Worm (Caenorhabditis elegans) whole organism, L4 larva: ENCODE results near the gene eif-3.G.
A peak's percentile ranks its signal among the peaks of the same experiment; 100 is the strongest.

Source experiments
- D1046.2 ChIP-seq: fragments of 200-800 bp; sonication (Bioruptor generic); IDR thresholded peaks from 2 replicates; pipeline ENCODE4 v1.3.6; 2022; ENCODE audit warnings: missing genetic modification characterization, missing compliant biosample characterization
- F10B5.3 ChIP-seq: sonication (generic microtip); optimal IDR thresholded peaks from 2 replicates; lab custom pipeline; 2016; ENCODE audit warnings: mild to moderate bottlenecking, missing genetic modification characterization, missing compliant biosample characterization
- F37D6.2 ChIP-seq: sonication (generic microtip); optimal IDR thresholded peaks from 2 replicates; lab custom pipeline; 2016; ENCODE audit warnings: mild to moderate bottlenecking, missing genetic modification characterization, missing compliant biosample characterization
- T20F7.1 ChIP-seq: fragments of 200-800 bp; sonication (Bioruptor generic); optimal IDR thresholded peaks from 2 replicates; lab custom pipeline; 2018; ENCODE audit warnings: mild to moderate bottlenecking, missing genetic modification characterization, missing compliant biosample characterization
- Y48G9A.11 ChIP-seq: fragments of 200-800 bp; sonication (Bioruptor generic); IDR thresholded peaks from 2 replicates; pipeline ENCODE4 v1.3.6; 2022; ENCODE audit warnings: missing genetic modification reagents, missing genetic modification characterization, missing compliant biosample characterization
- ZK546.5 ChIP-seq, 2 experiments: sonication (generic microtip); optimal IDR thresholded peaks; 2 replicates each; lab custom pipeline; 2017; ENCODE audit warnings: missing biosample characterization in 2 of 2, missing genetic modification characterization in 2 of 2
- aly-2 ChIP-seq: sonication (generic microtip); optimal IDR thresholded peaks from 2 replicates; lab custom pipeline; 2018; ENCODE audit warnings: missing biosample characterization, missing genetic modification characterization
- ama-1 ChIP-seq: fragments of 150-350 bp; optimal IDR thresholded peaks from 2 replicates; lab custom pipeline; 2014; ENCODE audit warnings: inconsistent platforms, mixed read lengths
- arid-1 ChIP-seq: fragments of 200-800 bp; sonication (Bioruptor generic); conservative IDR thresholded peaks from 2 replicates; pipeline ENCODE4 v1.3.6; 2022; ENCODE audit warnings: missing genetic modification reagents, missing genetic modification characterization, missing compliant biosample characterization
- attf-4 ChIP-seq: sonication (generic microtip); optimal IDR thresholded peaks from 3 replicates; lab custom pipeline; 2017; ENCODE audit warnings: missing biosample characterization, missing genetic modification characterization
- ceh-44 ChIP-seq: fragments of 200-800 bp; sonication (Bioruptor generic); IDR thresholded peaks from 2 replicates; pipeline ENCODE4 v1.3.6; 2022; ENCODE audit warnings: missing genetic modification reagents, missing genetic modification characterization, missing compliant biosample characterization
- ceh-62 ChIP-seq: sonication (generic microtip); optimal IDR thresholded peaks from 2 replicates; lab custom pipeline; 2017; ENCODE audit warnings: missing biosample characterization, missing genetic modification characterization
- cey-2 ChIP-seq: sonication (generic microtip); optimal IDR thresholded peaks from 3 replicates; lab custom pipeline; 2017; ENCODE audit warnings: missing genetic modification characterization, mild to moderate bottlenecking, missing compliant biosample characterization, antibody characterized with exemption, borderline replicate concordance; ENCODE audit not compliant: insufficient read depth
- daf-16 ChIP-seq, 3 experiments: sonication (generic microtip); optimal IDR thresholded peaks; 2 replicates each; lab custom pipeline; 2016 to 2017; ENCODE audit warnings: missing genetic modification characterization in 3 of 3, missing genetic modification reagents in 3 of 3, mild to moderate bottlenecking in 2 of 3, missing compliant biosample characterization in 2 of 3, missing biosample characterization in 1 of 3, moderate library complexity in 1 of 3
- daf-19 ChIP-seq: fragments of 200-800 bp; sonication (Bioruptor generic); conservative IDR thresholded peaks from 2 replicates; pipeline ENCODE4 v1.3.6; 2022; ENCODE audit warnings: missing genetic modification characterization, missing compliant biosample characterization
- daf-8 ChIP-seq: fragments of 200-800 bp; sonication (Bioruptor generic); IDR thresholded peaks from 2 replicates; pipeline ENCODE4 v1.3.6; 2022; ENCODE audit warnings: missing genetic modification characterization, missing compliant biosample characterization
- dmd-8 ChIP-seq: fragments of 200-800 bp; sonication (Bioruptor generic); IDR thresholded peaks from 2 replicates; pipeline ENCODE4 v1.3.6; 2022; ENCODE audit warnings: missing genetic modification characterization, missing compliant biosample characterization
- dpl-1 ChIP-seq: fragments of 150-350 bp; optimal IDR thresholded peaks from 2 replicates; lab custom pipeline; 2014; ENCODE audit warnings: missing biosample characterization, missing genetic modification reagents, missing genetic modification characterization
- duxl-1 ChIP-seq: sonication (generic microtip); optimal IDR thresholded peaks from 2 replicates; lab custom pipeline; 2016; ENCODE audit warnings: mild to moderate bottlenecking, missing genetic modification characterization, moderate library complexity, missing compliant biosample characterization; ENCODE audit not compliant: poor library complexity
- dve-1 ChIP-seq: sonication (generic microtip); optimal IDR thresholded peaks from 2 replicates; lab custom pipeline; 2017; ENCODE audit warnings: antibody characterized with exemption, mild to moderate bottlenecking, missing genetic modification characterization, missing compliant biosample characterization; ENCODE audit not compliant: insufficient read depth
- fkh-10 ChIP-seq: fragments of 150-350 bp; optimal IDR thresholded peaks from 2 replicates; lab custom pipeline; 2014; ENCODE audit warnings: missing biosample characterization, missing genetic modification reagents, missing genetic modification characterization
- gei-8 ChIP-seq: fragments of 200-800 bp; sonication (Bioruptor generic); optimal IDR thresholded peaks from 2 replicates; lab custom pipeline; 2018; ENCODE audit warnings: mild to moderate bottlenecking, missing genetic modification characterization, missing compliant biosample characterization
- hif-1 ChIP-seq, 2 experiments: sonication (generic microtip); optimal IDR thresholded peaks; 2 replicates each; lab custom pipeline; 2016 to 2017; ENCODE audit warnings: missing compliant biosample characterization in 2 of 2, missing genetic modification characterization in 2 of 2, missing genetic modification reagents in 2 of 2, missing genotype in 2 of 2, mild to moderate bottlenecking in 1 of 2
- hlh-11 ChIP-seq: fragments of 200-800 bp; sonication (Bioruptor generic); optimal IDR thresholded peaks from 2 replicates; lab custom pipeline; 2018; ENCODE audit warnings: mild to moderate bottlenecking, missing genetic modification characterization, missing compliant biosample characterization
- hmg-1.1 ChIP-seq: fragments of 200-800 bp; sonication (Bioruptor generic); IDR thresholded peaks from 2 replicates; pipeline ENCODE4 v1.3.6; 2022; ENCODE audit warnings: missing genetic modification reagents, missing genetic modification characterization, missing compliant biosample characterization
- lin-13 ChIP-seq: fragments of 150-350 bp; optimal IDR thresholded peaks from 2 replicates; lab custom pipeline; 2014; ENCODE audit warnings: missing biosample characterization, missing genetic modification reagents, missing genetic modification characterization
- lin-29 ChIP-seq: fragments of 200-800 bp; sonication (Bioruptor generic); IDR thresholded peaks from 2 replicates; pipeline ENCODE4 v1.3.6; 2022; ENCODE audit warnings: missing genetic modification reagents, missing genetic modification characterization, missing compliant biosample characterization
- lin-38 ChIP-seq: fragments of 200-800 bp; sonication (Bioruptor generic); IDR thresholded peaks from 2 replicates; pipeline ENCODE4 v1.3.6; 2022; ENCODE audit warnings: missing genetic modification reagents, missing genetic modification characterization, missing compliant biosample characterization
- lin-39 ChIP-seq: fragments of 150-350 bp; optimal IDR thresholded peaks from 2 replicates; lab custom pipeline; 2014; ENCODE audit warnings: missing biosample characterization, missing genetic modification reagents, missing genetic modification characterization
- lir-3 ChIP-seq: sonication (generic microtip); optimal IDR thresholded peaks from 2 replicates; lab custom pipeline; 2016; ENCODE audit warnings: mild to moderate bottlenecking, missing genetic modification characterization, missing compliant biosample characterization
- lsy-2 ChIP-seq, 2 experiments: fragments of 150-350 bp in 1 of 2; sonication (generic microtip) in 1 of 2; optimal IDR thresholded peaks; 2 replicates each; lab custom pipeline; 2014 to 2017; ENCODE audit warnings: missing biosample characterization in 2 of 2, missing genetic modification characterization in 2 of 2
- mxl-2 ChIP-seq: fragments of 200-800 bp; sonication (Bioruptor generic); conservative IDR thresholded peaks from 2 replicates; pipeline ENCODE4 v1.3.6; 2022; ENCODE audit warnings: missing genetic modification reagents, missing genetic modification characterization, missing compliant biosample characterization
- nhr-10 ChIP-seq: fragments of 150-350 bp; optimal IDR thresholded peaks from 2 replicates; lab custom pipeline; 2014; ENCODE audit warnings: missing biosample characterization, missing genetic modification characterization
- nhr-102 ChIP-seq: sonication (generic microtip); optimal IDR thresholded peaks from 2 replicates; lab custom pipeline; 2016; ENCODE audit warnings: mild to moderate bottlenecking, missing genetic modification characterization, moderate library complexity, missing compliant biosample characterization
- nhr-111 ChIP-seq: fragments of 200-800 bp; sonication (Bioruptor generic); optimal IDR thresholded peaks from 2 replicates; lab custom pipeline; 2018; ENCODE audit warnings: mild to moderate bottlenecking, missing genetic modification characterization, missing compliant biosample characterization
- nhr-42 ChIP-seq: fragments of 200-800 bp; sonication (Bioruptor generic); IDR thresholded peaks from 2 replicates; pipeline ENCODE4 v1.3.6; 2022; ENCODE audit warnings: missing genetic modification characterization, missing compliant biosample characterization
- nhr-48 ChIP-seq: sonication (generic microtip); optimal IDR thresholded peaks from 2 replicates; lab custom pipeline; 2016; ENCODE audit warnings: mild to moderate bottlenecking, missing genetic modification characterization, missing compliant biosample characterization
- nhr-6 ChIP-seq: fragments of 150-350 bp; optimal IDR thresholded peaks from 2 replicates; lab custom pipeline; 2014; ENCODE audit warnings: missing biosample characterization, missing genetic modification characterization
- nhr-76 ChIP-seq: fragments of 150-350 bp; optimal IDR thresholded peaks from 2 replicates; lab custom pipeline; 2014; ENCODE audit warnings: missing biosample characterization, missing genetic modification characterization
- php-3 ChIP-seq: fragments of 200-800 bp; sonication (Bioruptor generic); IDR thresholded peaks from 2 replicates; pipeline ENCODE4 v1.3.6; 2022; ENCODE audit warnings: missing genetic modification reagents, missing genetic modification characterization, missing compliant biosample characterization
- rbr-2 ChIP-seq: sonication (generic microtip); optimal IDR thresholded peaks from 2 replicates; lab custom pipeline; 2016; ENCODE audit warnings: missing genotype, missing genetic modification characterization, missing compliant biosample characterization
- sdz-12 ChIP-seq: fragments of 200-800 bp; sonication (Bioruptor generic); optimal IDR thresholded peaks from 2 replicates; lab custom pipeline; 2018; ENCODE audit warnings: mild to moderate bottlenecking, missing genetic modification characterization, missing compliant biosample characterization
- skn-1 ChIP-seq: fragments of 150-350 bp; optimal IDR thresholded peaks from 2 replicates; lab custom pipeline; 2014; ENCODE audit warnings: missing biosample characterization, missing genetic modification characterization
- snpc-4 ChIP-seq: fragments of 150-350 bp; optimal IDR thresholded peaks from 2 replicates; lab custom pipeline; 2014; ENCODE audit warnings: missing biosample characterization, missing genetic modification characterization
- spr-1 ChIP-seq: sonication (generic microtip); optimal IDR thresholded peaks from 2 replicates; lab custom pipeline; 2016; ENCODE audit warnings: mild to moderate bottlenecking, missing genetic modification characterization, missing compliant biosample characterization
- spr-3 ChIP-seq: fragments of 200-800 bp; sonication (Bioruptor generic); optimal IDR thresholded peaks from 2 replicates; lab custom pipeline; 2018; ENCODE audit warnings: mild to moderate bottlenecking, missing genetic modification characterization, missing compliant biosample characterization
- tag-97 ChIP-seq: fragments of 200-800 bp; sonication (Bioruptor generic); IDR thresholded peaks from 2 replicates; pipeline ENCODE4 v1.3.6; 2022; ENCODE audit warnings: missing genetic modification characterization, missing compliant biosample characterization
- unc-39 ChIP-seq: sonication (generic microtip); optimal IDR thresholded peaks from 2 replicates; lab custom pipeline; 2017; ENCODE audit warnings: missing biosample characterization, missing genetic modification characterization
- unc-62 ChIP-seq, 3 experiments: fragments of 150-350 bp in 1 of 3; sonication (generic microtip); optimal IDR thresholded peaks in 2 of 3; peaks in 1 of 3; 1 replicate in 1 of 3; 2 replicates in 2 of 3; lab custom pipeline; 2014 to 2017; ENCODE audit warnings: missing biosample characterization in 3 of 3, missing genetic modification characterization in 3 of 3, missing genetic modification reagents in 3 of 3, missing genotype in 1 of 3
- zfp-3 ChIP-seq: fragments of 200-800 bp; sonication (Bioruptor generic); conservative IDR thresholded peaks from 2 replicates; pipeline ENCODE4 v1.3.6; 2022; ENCODE audit warnings: missing genetic modification reagents, missing genetic modification characterization, missing compliant biosample characterization
- ztf-7 ChIP-seq: fragments of 150-350 bp; optimal IDR thresholded peaks from 2 replicates; lab custom pipeline; 2014; ENCODE audit warnings: missing biosample characterization, missing genetic modification characterization

Gene eif-3.G

DNA sequence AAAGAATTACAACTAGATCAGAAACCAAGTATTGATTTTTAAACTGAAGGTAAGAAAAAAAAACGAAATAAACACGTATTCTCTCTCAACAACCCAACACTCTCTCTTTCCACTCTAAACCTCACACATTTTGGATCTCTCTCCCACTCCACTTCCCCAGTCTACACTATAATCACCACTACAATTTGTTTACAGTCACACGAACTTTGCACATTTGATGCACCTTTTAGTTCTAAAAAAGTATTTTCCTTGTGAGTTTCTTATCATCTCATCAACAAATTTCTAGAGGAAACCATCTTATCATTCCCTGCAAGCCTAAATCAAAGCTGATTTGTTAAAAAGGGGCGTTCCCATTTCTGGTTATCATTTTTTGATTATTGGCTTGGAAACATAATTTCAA lies 42.0 kb downstream of the eif-3.G start (continued):
- TF ChIP-seq duxl-1 (tag; lab: Kevin White, UChicago) (no peak), nhr-111 (no peak), php-3 (GFP tag; lab: Robert Waterston, UW) (peak; percentile 63; the same call in 1 of the 2 replicates), aly-2 (no peak), lin-13 (GFP tag; lab: Kevin White, UChicago) (peak; percentile 41), lin-39 (tag; lab: Kevin White, UChicago) (no peak), lir-3 (no peak), nhr-10 (tag; lab: Kevin White, UChicago) (no peak), dpl-1 (GFP tag; lab: Kevin White, UChicago) (no peak), mxl-2 (GFP tag; lab: Robert Waterston, UW) (no peak), lin-29 (GFP tag; lab: Robert Waterston, UW) (no peak), F37D6.2 (no peak), sdz-12 (GFP tag; lab: Kevin White, UChicago) (no peak), ceh-62 (no peak), nhr-102 (peak; percentile 18), daf-19 (GFP tag; lab: Robert Waterston, UW) (no peak), rbr-2 (tag; lab: Kevin White, UChicago) (no peak), nhr-48 (peak; percentile 73), ztf-7 (tag; lab: Kevin White, UChicago) (no peak), ama-1 (no peak), daf-8 (no peak), dmd-8 (GFP tag; lab: Robert Waterston, UW) (no peak), lin-38 (GFP tag; lab: Robert Waterston, UW) (no peak), skn-1 (no peak), ZK546.5 (tag; optimal IDR thresholded peaks at IDR 0.05; lab: Kevin White, UChicago) (no peak), spr-3 (GFP tag; lab: Kevin White, UChicago) (no peak), snpc-4 (no peak), attf-4 (no peak), nhr-6 (tag; lab: Kevin White, UChicago) (no peak), fkh-10 (GFP tag; lab: Kevin White, UChicago) (no peak), daf-16 (GFP tag; optimal IDR thresholded peaks at IDR 0.05; lab: Kevin White, UChicago) (peak in 1 of 2 experiments; percentile 77), daf-16 (tag; optimal IDR thresholded peaks at IDR 0.05; lab: Kevin White, UChicago) (peak; percentile 98), arid-1 (no peak), F10B5.3 (no peak), hmg-1.1 (no peak), lsy-2 (tag; optimal IDR thresholded peaks at IDR 0.05; lab: Kevin White, UChicago) (peak in 1 of 2 experiments; percentile 51), nhr-42 (no peak), dve-1 (peak; percentile 94), spr-1 (tag; lab: Kevin White, UChicago) (no peak), unc-62 (GFP tag; optimal IDR thresholded peaks at IDR 0.05 in 1 of 2; lab: Kevin White, UChicago) (no peak), unc-62 (tag; optimal IDR thresholded peaks at IDR 0.05; lab: Kevin White, UChicago) (no peak), hlh-11 (tag; lab: Kevin White, UChicago) (peak; percentile 87), hif-1 (tag; optimal IDR thresholded peaks at IDR 0.05; lab: Kevin White, UChicago) (peak in 1 of 2 experiments; percentile 86), nhr-76 (tag; lab: Kevin White, UChicago) (no peak), cey-2 (tag; lab: Kevin White, UChicago) (no peak), Y48G9A.11 (GFP tag; lab: Robert Waterston, UW) (no peak), ceh-44 (GFP tag; lab: Robert Waterston, UW) (no peak), zfp-3 (no peak), D1046.2 (GFP tag; lab: Robert Waterston, UW) (no peak), unc-39 (no peak), gei-8 (GFP tag; lab: Kevin White, UChicago) (no peak), tag-97 (GFP tag; lab: Robert Waterston, UW) (no peak), T20F7.1 (GFP tag; lab: Kevin White, UChicago) (no peak)
